Worm (Caenorhabditis elegans) whole organism, L1 larva: ENCODE measurements around the gene smap-1.

Source experiments
- aly-2 ChIP-seq: fragments of 150-350 bp; optimal IDR thresholded peaks from 2 replicates; lab custom pipeline; 2014; ENCODE audit warnings: missing biosample characterization, missing genetic modification characterization
- blmp-1 ChIP-seq: fragments of 150-350 bp; optimal IDR thresholded peaks from 2 replicates; lab custom pipeline; 2014; ENCODE audit warnings: missing biosample characterization, missing genetic modification characterization
- ceh-8 ChIP-seq: fragments of 200-800 bp; sonication (Bioruptor generic); optimal IDR thresholded peaks from 2 replicates; lab custom pipeline; 2018; ENCODE audit warnings: mild to moderate bottlenecking, missing genetic modification characterization, moderate library complexity, missing compliant biosample characterization
- ceh-82 ChIP-seq, 3 experiments: fragments of 150-350 bp in 1 of 3; sonication (generic microtip) in 2 of 3; optimal IDR thresholded peaks; 2 replicates each; lab custom pipeline; 2014 to 2017; ENCODE audit warnings: missing biosample characterization in 3 of 3, missing genetic modification characterization in 3 of 3
- ces-1 ChIP-seq: fragments of 150-350 bp; optimal IDR thresholded peaks from 2 replicates; lab custom pipeline; 2014; ENCODE audit warnings: missing biosample characterization, missing genetic modification reagents, missing genetic modification characterization
- efl-1 ChIP-seq, 4 experiments: fragments of 150-350 bp; optimal IDR thresholded peaks in 3 of 4; peaks in 1 of 4; 1 replicate in 1 of 4; 2 replicates in 3 of 4; lab custom pipeline; 2014; ENCODE audit warnings: missing biosample characterization in 2 of 4, missing genetic modification characterization in 2 of 4, missing genetic modification reagents in 2 of 4
- elt-3 ChIP-seq, 6 experiments: fragments of 150-350 bp in 1 of 6; sonication (generic microtip); optimal IDR thresholded peaks; 2 replicates each; lab custom pipeline; 2017 to 2018; ENCODE audit warnings: missing biosample characterization in 6 of 6, missing genetic modification characterization in 6 of 6, inconsistent platforms in 1 of 6
- grh-1 ChIP-seq: fragments of 200-800 bp; sonication (Bioruptor generic); IDR thresholded peaks from 2 replicates; pipeline ENCODE4 v1.3.6; 2022; ENCODE audit warnings: missing genetic modification reagents, missing genetic modification characterization, missing compliant biosample characterization
- hpl-2 ChIP-seq: fragments of 150-350 bp; optimal IDR thresholded peaks from 2 replicates; lab custom pipeline; 2014; ENCODE audit warnings: missing biosample characterization, missing genetic modification reagents, missing genetic modification characterization
- jun-1 ChIP-seq: fragments of 150-350 bp; optimal IDR thresholded peaks from 2 replicates; lab custom pipeline; 2014; ENCODE audit warnings: missing biosample characterization, missing genetic modification reagents, missing genetic modification characterization
- lin-14 ChIP-seq: fragments of 200-800 bp; sonication (Bioruptor generic); optimal IDR thresholded peaks from 2 replicates; lab custom pipeline; 2018; ENCODE audit warnings: mild to moderate bottlenecking, missing genetic modification characterization, moderate library complexity, missing compliant biosample characterization
- lin-35 ChIP-seq, 2 experiments: fragments of 150-350 bp; optimal IDR thresholded peaks; 2 replicates each; lab custom pipeline; 2014; ENCODE audit warnings: missing biosample characterization in 2 of 2, missing genetic modification characterization in 2 of 2, missing genetic modification reagents in 2 of 2
- lir-3 ChIP-seq: sonication (generic microtip); optimal IDR thresholded peaks from 2 replicates; lab custom pipeline; 2016; ENCODE audit warnings: mild to moderate bottlenecking, missing genetic modification characterization, moderate library complexity, missing compliant biosample characterization; ENCODE audit not compliant: poor library complexity
- mdl-1 ChIP-seq, 2 experiments: fragments of 150-350 bp; optimal IDR thresholded peaks; 2 replicates each; lab custom pipeline; 2014 to 2017; ENCODE audit warnings: missing biosample characterization in 2 of 2, missing genetic modification characterization in 2 of 2, inconsistent platforms in 1 of 2
- nhr-11 ChIP-seq: fragments of 150-350 bp; optimal IDR thresholded peaks from 2 replicates; lab custom pipeline; 2014; ENCODE audit warnings: missing biosample characterization, missing genetic modification characterization
- nhr-20 ChIP-seq: sonication (generic microtip); optimal IDR thresholded peaks from 2 replicates; lab custom pipeline; 2016; ENCODE audit warnings: mild to moderate bottlenecking, missing genetic modification characterization, missing compliant biosample characterization
- nhr-237 ChIP-seq: fragments of 150-350 bp; optimal IDR thresholded peaks from 2 replicates; lab custom pipeline; 2014; ENCODE audit warnings: missing biosample characterization, missing genetic modification characterization
- nhr-71 ChIP-seq: sonication (generic microtip); optimal IDR thresholded peaks from 2 replicates; lab custom pipeline; 2016; ENCODE audit warnings: mild to moderate bottlenecking, missing genetic modification characterization, moderate library complexity, missing compliant biosample characterization
- nhr-76 ChIP-seq: sonication (generic microtip); optimal IDR thresholded peaks from 2 replicates; lab custom pipeline; 2017; ENCODE audit warnings: missing biosample characterization, missing genetic modification characterization
- nhr-90 ChIP-seq: sonication (generic microtip); optimal IDR thresholded peaks from 2 replicates; lab custom pipeline; 2016; ENCODE audit warnings: mild to moderate bottlenecking, missing genetic modification characterization, missing compliant biosample characterization; ENCODE audit not compliant: poor library complexity
- pag-3 ChIP-seq: sonication (generic microtip); optimal IDR thresholded peaks from 2 replicates; lab custom pipeline; 2017; ENCODE audit warnings: missing genetic modification characterization, mild to moderate bottlenecking, missing compliant biosample characterization, antibody characterized with exemption, borderline replicate concordance; ENCODE audit not compliant: insufficient read depth
- pax-3 ChIP-seq: fragments of 200-800 bp; sonication (Bioruptor generic); optimal IDR thresholded peaks from 2 replicates; lab custom pipeline; 2018; ENCODE audit warnings: mild to moderate bottlenecking, missing genetic modification characterization, moderate library complexity, missing compliant biosample characterization
- rnt-1 ChIP-seq: sonication (generic microtip); optimal IDR thresholded peaks from 2 replicates; lab custom pipeline; 2016; ENCODE audit warnings: mild to moderate bottlenecking, missing genetic modification characterization, moderate library complexity, missing compliant biosample characterization
- skn-1 ChIP-seq: fragments of 150-350 bp; optimal IDR thresholded peaks from 2 replicates; lab custom pipeline; 2014; ENCODE audit warnings: missing biosample characterization, missing genetic modification characterization
- snpc-4 ChIP-seq: fragments of 150-350 bp; optimal IDR thresholded peaks from 2 replicates; lab custom pipeline; 2014; ENCODE audit warnings: missing biosample characterization, missing genetic modification characterization
- snu-23 ChIP-seq: sonication (generic microtip); optimal IDR thresholded peaks from 2 replicates; lab custom pipeline; 2016; ENCODE audit warnings: missing genetic modification characterization, missing compliant biosample characterization
- swsn-7 ChIP-seq: sonication (generic microtip); optimal IDR thresholded peaks from 2 replicates; lab custom pipeline; 2016; ENCODE audit warnings: missing genetic modification characterization, missing compliant biosample characterization
- tbx-2 ChIP-seq: sonication (generic microtip); optimal IDR thresholded peaks from 2 replicates; lab custom pipeline; 2016; ENCODE audit warnings: missing genetic modification characterization, missing compliant biosample characterization
- tlp-1 ChIP-seq: fragments of 150-350 bp; optimal IDR thresholded peaks from 2 replicates; lab custom pipeline; 2014; ENCODE audit warnings: missing biosample characterization, missing genetic modification characterization
- unc-130 ChIP-seq: fragments of 150-350 bp; optimal IDR thresholded peaks from 2 replicates; lab custom pipeline; 2017; ENCODE audit warnings: missing biosample characterization, missing genetic modification characterization, inconsistent platforms
- unc-30 ChIP-seq: sonication (generic microtip); optimal IDR thresholded peaks from 2 replicates; lab custom pipeline; 2017; ENCODE audit warnings: missing biosample characterization, missing genetic modification characterization
- unc-62 ChIP-seq: fragments of 150-350 bp; optimal IDR thresholded peaks from 2 replicates; lab custom pipeline; 2014; ENCODE audit warnings: missing biosample characterization, missing genetic modification reagents, missing genetic modification characterization
- unc-86 ChIP-seq: sonication (generic microtip); optimal IDR thresholded peaks from 2 replicates; lab custom pipeline; 2016; ENCODE audit warnings: missing genetic modification characterization, missing compliant biosample characterization
- xbp-1 ChIP-seq: sonication (generic microtip); optimal IDR thresholded peaks from 2 replicates; lab custom pipeline; 2016; ENCODE audit warnings: missing genetic modification characterization, missing compliant biosample characterization
- zag-1 ChIP-seq: fragments of 150-350 bp; optimal IDR thresholded peaks from 2 replicates; lab custom pipeline; 2014; ENCODE audit warnings: missing biosample characterization, missing genetic modification characterization
- zip-4 ChIP-seq: fragments of 200-800 bp; sonication (Bioruptor generic); optimal IDR thresholded peaks from 2 replicates; lab custom pipeline; 2018; ENCODE audit warnings: mild to moderate bottlenecking, missing genetic modification characterization, moderate library complexity, missing compliant biosample characterization

The smap-1 gene

DNA sequence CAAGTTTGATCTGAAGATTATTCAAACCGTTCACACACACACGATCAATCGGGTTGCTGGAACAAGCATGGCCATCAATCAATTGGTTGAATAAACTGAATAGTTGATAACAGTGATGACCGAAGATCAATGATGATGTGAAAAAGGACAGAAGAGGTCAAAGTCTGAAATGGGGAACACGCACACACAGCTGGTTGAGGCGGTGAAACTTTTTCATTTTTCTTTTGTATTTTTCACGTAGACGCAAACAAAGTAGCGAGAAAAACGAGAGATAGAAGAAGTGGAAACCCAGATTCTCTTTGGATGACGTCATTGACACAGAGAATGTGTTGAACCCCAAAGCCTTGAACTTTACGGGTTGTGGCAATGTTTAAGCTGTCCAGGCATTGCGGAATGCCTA is 22.1 kb downstream of the smap-1 start (continued):
- TF ChIP-seq xbp-1 (tag; lab: Kevin White, UChicago) (peak; percentile 0), efl-1 (optimal IDR thresholded peaks at IDR 0.05; lab: Kevin White, UChicago) (peak in 1 of 2 experiments; percentile 11), efl-1 (GFP tag; optimal IDR thresholded peaks at IDR 0.05 in 1 of 2; lab: Kevin White, UChicago) (peak in 1 of 2 experiments; percentile 93), jun-1 (tag; lab: Kevin White, UChicago) (peak; percentile 22), nhr-76 (tag; lab: Kevin White, UChicago) (peak; percentile 9), swsn-7 (tag; lab: Kevin White, UChicago) (no peak), mdl-1 (tag; optimal IDR thresholded peaks at IDR 0.05; lab: Kevin White, UChicago) (peak in 1 of 2 experiments; percentile 46), unc-62 (GFP tag; lab: Kevin White, UChicago) (no peak), ceh-82 (tag; optimal IDR thresholded peaks at IDR 0.05; lab: Kevin White, UChicago) (peak in 1 of 3 experiments; percentile 26), nhr-11 (no peak), grh-1 (GFP tag; lab: Robert Waterston, UW) (peak; percentile 35; the same call in 1 of the 2 replicates), aly-2 (tag; lab: Kevin White, UChicago) (no peak), unc-30 (tag; lab: Kevin White, UChicago) (no peak), ces-1 (GFP tag; lab: Kevin White, UChicago) (no peak), nhr-20 (peak; percentile 69), pag-3 (tag; lab: Kevin White, UChicago) (no peak), ceh-8 (no peak), pax-3 (tag; lab: Kevin White, UChicago) (no peak), nhr-237 (no peak), snpc-4 (tag; lab: Kevin White, UChicago) (no peak), unc-130 (peak; percentile 50), tbx-2 (tag; lab: Kevin White, UChicago) (peak; percentile 26), zip-4 (no peak), lir-3 (tag; lab: Kevin White, UChicago) (no peak), rnt-1 (tag; lab: Kevin White, UChicago) (peak; percentile 32), snu-23 (GFP tag; lab: Kevin White, UChicago) (peak; percentile 76), elt-3 (tag; optimal IDR thresholded peaks at IDR 0.05; lab: Kevin White, UChicago) (peak in 4 of 6 experiments; percentile 58 to 90 (median 76))

DNA sequence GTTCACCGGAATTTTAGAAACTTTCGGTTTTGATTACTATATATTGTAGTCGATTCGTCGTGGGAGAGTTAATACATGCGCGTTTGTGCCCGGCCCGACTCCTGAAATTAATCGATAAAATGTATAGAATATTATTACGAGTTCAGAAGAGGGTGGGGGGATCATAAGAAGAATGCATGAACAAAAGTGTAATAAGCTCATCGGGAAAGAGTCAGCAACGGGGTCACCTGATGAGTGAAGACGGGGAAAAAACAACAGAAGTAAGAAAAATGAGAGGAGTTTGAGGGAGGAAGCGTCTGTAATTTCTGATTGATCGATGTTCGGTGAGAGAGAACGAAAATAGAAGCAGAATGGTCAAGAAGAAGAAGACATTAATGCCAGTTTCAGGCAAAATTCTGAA is 23.5 kb downstream of the smap-1 start, which contains the start of gene W09D10.4:
Gene W09D10.4, minus strand, starts transcription at position 101 of the 400 bp plus-strand sequence.
- TF ChIP-seq hpl-2 (no peak), lin-14 (GFP tag; lab: Kevin White, UChicago) (peak; percentile 52), jun-1 (tag; lab: Kevin White, UChicago) (no peak), nhr-71 (tag; lab: Kevin White, UChicago) (peak; percentile 31), unc-86 (tag; lab: Kevin White, UChicago) (no peak), blmp-1 (tag; lab: Kevin White, UChicago) (no peak), efl-1 (optimal IDR thresholded peaks at IDR 0.05; lab: Kevin White, UChicago) (no peak), efl-1 (GFP tag; optimal IDR thresholded peaks at IDR 0.05 in 1 of 2; lab: Kevin White, UChicago) (peak in 1 of 2 experiments; percentile 22), skn-1 (tag; lab: Kevin White, UChicago) (no peak), lin-35 (GFP tag; optimal IDR thresholded peaks at IDR 0.05; lab: Kevin White, UChicago) (no peak), nhr-90 (tag; lab: Kevin White, UChicago) (no peak), zag-1 (no peak)

DNA sequence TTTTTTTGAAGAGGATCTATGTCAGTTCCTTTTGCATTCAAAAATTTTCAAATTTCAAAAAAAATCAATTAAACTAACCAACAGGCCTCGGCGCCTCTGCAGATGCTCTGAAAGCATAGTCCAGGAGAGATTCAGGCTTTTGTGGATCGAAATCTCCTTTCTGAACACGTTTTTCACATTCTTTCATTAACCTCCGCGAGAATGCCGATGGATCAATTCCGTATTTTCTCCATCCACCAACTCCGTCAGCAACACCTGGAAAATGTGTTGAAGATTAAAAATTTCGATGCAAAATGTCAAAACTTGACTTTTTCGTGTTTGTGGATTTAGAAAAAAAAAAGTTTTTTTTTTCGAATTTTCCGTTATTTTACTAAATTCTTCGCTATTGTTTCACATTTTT is 25.1 kb downstream of the smap-1 start:
- TF ChIP-seq ceh-8, result peak; percentile 18
- TF ChIP-seq tlp-1, result no peak
- TF ChIP-seq mdl-1 (tag; optimal IDR thresholded peaks at IDR 0.05; lab: Kevin White, UChicago), result no peak
- TF ChIP-seq unc-130, result no peak
